ENCODE assay signal across 4 fruit fly cellular contexts in the genomic region with DNA sequence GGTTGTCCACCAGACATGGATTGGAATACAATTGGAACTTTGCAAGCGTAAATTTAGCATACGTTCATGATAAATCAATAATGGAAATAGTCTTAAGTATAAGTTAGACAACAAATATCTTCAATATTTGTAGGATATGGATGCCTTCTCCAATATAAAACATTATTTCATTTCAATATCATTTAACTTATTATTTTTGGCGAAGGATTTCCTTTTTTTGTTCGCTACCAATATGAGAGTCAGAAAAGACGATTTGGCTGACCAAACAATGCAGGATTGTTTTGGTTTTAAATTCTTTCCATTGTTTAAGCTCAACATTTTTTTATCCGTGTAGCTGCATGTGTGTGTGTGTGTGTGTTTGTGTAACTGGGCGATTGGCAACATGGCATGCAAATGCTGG.
TF ChIP-seq lines count a peak whose summit lies in the region.

No protein-coding gene starts in this region.

- TF ChIP-seq CTCF in whole organism, embryonic (GFP tag; optimal IDR thresholded peaks at IDR 0.05; lab: Kevin White, UChicago): no peak

TF ChIP-seq in whole organism, adult, 20 proteins besides CTCF, POLR2A, EP300 and RAD21:
- TF ChIP-seq toe (GFP tag; optimal IDR thresholded peaks at IDR 0.05; lab: Kevin White, UChicago): peak; percentile 0
- peak; percentile 57 for TF ChIP-seq CG5204 (GFP tag; optimal IDR thresholded peaks at IDR 0.05; lab: Kevin White, UChicago)
- TF ChIP-seq CG7045 (GFP tag; optimal IDR thresholded peaks at IDR 0.05; lab: Kevin White, UChicago): peak; percentile 22
- no peak for TF ChIP-seq pad (GFP tag; optimal IDR thresholded peaks at IDR 0.05; lab: Kevin White, UChicago)

TF ChIP-seq in whole organism, embryonic, 481 proteins besides CTCF, POLR2A, EP300 and RAD21:
- TF ChIP-seq Med (GFP tag; lab: Kevin White, UChicago) (peak; percentile 16), CG16815 (GFP tag; optimal IDR thresholded peaks at IDR 0.05; lab: Kevin White, UChicago) (no peak), Ets65A (GFP tag; lab: Kevin White, UChicago) (peak; percentile 47)

TF ChIP-seq in whole organism, prepupa, 60 proteins besides CTCF, POLR2A, EP300 and RAD21:
- TF ChIP-seq pdm3 (GFP tag; optimal IDR thresholded peaks at IDR 0.05; lab: Kevin White, UChicago) (no peak), CG9139 (GFP tag; optimal IDR thresholded peaks at IDR 0.05; lab: Kevin White, UChicago) (no peak), CG6854 (GFP tag; optimal IDR thresholded peaks at IDR 0.05; lab: Kevin White, UChicago) (no peak), CG7368 (GFP tag; optimal IDR thresholded peaks at IDR 0.05; lab: Kevin White, UChicago) (no peak), achi (GFP tag; optimal IDR thresholded peaks at IDR 0.05; lab: Kevin White, UChicago) (no peak), Eip78C (GFP tag; lab: Kevin White, UChicago) (peak; percentile 55), fkh (GFP tag; optimal IDR thresholded peaks at IDR 0.05; lab: Kevin White, UChicago) (no peak), Hr4 (GFP tag; optimal IDR thresholded peaks at IDR 0.05; lab: Kevin White, UChicago) (no peak), Sox15 (GFP tag; optimal IDR thresholded peaks at IDR 0.05; lab: Kevin White, UChicago) (no peak), net (GFP tag; optimal IDR thresholded peaks at IDR 0.05; lab: Kevin White, UChicago) (no peak), eg (GFP tag; IDR thresholded peaks at IDR 0.05; lab: Robert Waterston, UW) (no peak), Hr38 (GFP tag; optimal IDR thresholded peaks at IDR 0.05; lab: Kevin White, UChicago) (no peak), CG10631 (GFP tag; optimal IDR thresholded peaks at IDR 0.05; lab: Kevin White, UChicago) (no peak), Ets96B (tag; optimal IDR thresholded peaks at IDR 0.05; lab: Kevin White, UChicago) (no peak), lz (GFP tag; optimal IDR thresholded peaks at IDR 0.05; lab: Kevin White, UChicago) (no peak), dsx (GFP tag; optimal IDR thresholded peaks at IDR 0.05; lab: Kevin White, UChicago; ENCODE audit: poor library complexity, severe bottlenecking) (no peak), Ets21C (GFP tag; optimal IDR thresholded peaks at IDR 0.05; lab: Kevin White, UChicago) (no peak), svp (GFP tag; lab: Kevin White, UChicago) (peak; percentile 67), salr (GFP tag; optimal IDR thresholded peaks at IDR 0.05; lab: Kevin White, UChicago) (no peak), CG6792 (GFP tag; optimal IDR thresholded peaks at IDR 0.05; lab: Kevin White, UChicago) (no peak), CG11902 (GFP tag; optimal IDR thresholded peaks at IDR 0.05; lab: Kevin White, UChicago) (no peak), CG11294 (GFP tag; IDR thresholded peaks at IDR 0.05; lab: Robert Waterston, UW) (no peak), cyc (GFP tag; optimal IDR thresholded peaks at IDR 0.05; lab: Kevin White, UChicago) (no peak), fd59A (GFP tag; optimal IDR thresholded peaks at IDR 0.05; lab: Kevin White, UChicago) (no peak), CG4318 (GFP tag; optimal IDR thresholded peaks at IDR 0.05; lab: Kevin White, UChicago) (no peak), vri (GFP tag; optimal IDR thresholded peaks at IDR 0.05; lab: Kevin White, UChicago) (no peak), fd85E (GFP tag; optimal IDR thresholded peaks at IDR 0.05; lab: Kevin White, UChicago) (no peak), CG6163 (GFP tag; IDR thresholded peaks at IDR 0.05; lab: Robert Waterston, UW) (no peak), ss (GFP tag; optimal IDR thresholded peaks at IDR 0.05; lab: Kevin White, UChicago) (peak in 1 of 2 experiments; percentile 6), topi (GFP tag; optimal IDR thresholded peaks at IDR 0.05; lab: Kevin White, UChicago) (peak; percentile 4), Sox102F (GFP tag; optimal IDR thresholded peaks at IDR 0.05; lab: Kevin White, UChicago) (no peak), CG11762 (GFP tag; optimal IDR thresholded peaks at IDR 0.05; lab: Kevin White, UChicago; ENCODE audit: insufficient read depth) (no peak), CG32006 (GFP tag; optimal IDR thresholded peaks at IDR 0.05; lab: Kevin White, UChicago) (peak; percentile 44), esn (GFP tag; optimal IDR thresholded peaks at IDR 0.05; lab: Kevin White, UChicago) (no peak), CG6808 (GFP tag; optimal IDR thresholded peaks at IDR 0.05; lab: Kevin White, UChicago) (peak; percentile 23), Eip75B (GFP tag; optimal IDR thresholded peaks at IDR 0.05; lab: Kevin White, UChicago) (no peak)
TF ChIP-seq in whole organism, prepupa: peak in this region for 6.

TF ChIP-seq in whole organism, pupa, 21 proteins besides CTCF, POLR2A, EP300 and RAD21:
- TF ChIP-seq CG4496 (GFP tag; IDR thresholded peaks at IDR 0.05; lab: Robert Waterston, UW): no peak
- TF ChIP-seq CG8159 (tag; optimal IDR thresholded peaks at IDR 0.05; lab: Kevin White, UChicago): peak; percentile 34
- peak; percentile 6 for TF ChIP-seq CG14655 (GFP tag; optimal IDR thresholded peaks at IDR 0.05; lab: Kevin White, UChicago)
- TF ChIP-seq CG8301 (tag; optimal IDR thresholded peaks at IDR 0.05; lab: Kevin White, UChicago): peak; percentile 2
